Worm (Caenorhabditis elegans) whole organism, L1 larva: ENCODE measurements around the gene nas-29.

Experiments
- C04F5.9 ChIP-seq: sonication (generic microtip); optimal IDR thresholded peaks from 2 replicates; lab custom pipeline; 2016; ENCODE audit warnings: missing genetic modification characterization, missing compliant biosample characterization
- C16A3.4 ChIP-seq: fragments of 150-350 bp; optimal IDR thresholded peaks from 2 replicates; lab custom pipeline; 2014; ENCODE audit warnings: missing biosample characterization, missing genetic modification characterization
- C34B4.2 ChIP-seq: sonication (generic microtip); optimal IDR thresholded peaks from 2 replicates; lab custom pipeline; 2017; ENCODE audit warnings: mild to moderate bottlenecking, missing genetic modification characterization, missing compliant biosample characterization
- alr-1 ChIP-seq: fragments of 200-800 bp; sonication (Bioruptor generic); optimal IDR thresholded peaks from 2 replicates; lab custom pipeline; 2018; ENCODE audit warnings: borderline replicate concordance, mild to moderate bottlenecking, missing genetic modification characterization, missing compliant biosample characterization
- ama-1 ChIP-seq: fragments of 150-350 bp; optimal IDR thresholded peaks from 2 replicates; lab custom pipeline; 2014
- ceh-63 ChIP-seq: fragments of 200-800 bp; sonication (Bioruptor generic); optimal IDR thresholded peaks from 2 replicates; lab custom pipeline; 2018; ENCODE audit warnings: mild to moderate bottlenecking, missing genetic modification characterization, missing compliant biosample characterization
- ceh-8 ChIP-seq: fragments of 200-800 bp; sonication (Bioruptor generic); optimal IDR thresholded peaks from 2 replicates; lab custom pipeline; 2018; ENCODE audit warnings: mild to moderate bottlenecking, missing genetic modification characterization, moderate library complexity, missing compliant biosample characterization
- ceh-90 ChIP-seq: sonication (generic microtip); optimal IDR thresholded peaks from 2 replicates; lab custom pipeline; 2016; ENCODE audit warnings: missing genetic modification characterization, missing compliant biosample characterization
- egl-13 ChIP-seq: sonication (generic microtip); optimal IDR thresholded peaks from 2 replicates; lab custom pipeline; 2016; ENCODE audit warnings: missing genotype, missing genetic modification reagents, missing genetic modification characterization, missing compliant biosample characterization
- egl-27 ChIP-seq, 2 experiments: fragments of 150-350 bp in 1 of 2; sonication (generic microtip); optimal IDR thresholded peaks; 3 replicates each; lab custom pipeline; 2017 to 2018; ENCODE audit warnings: missing biosample characterization in 2 of 2, missing genetic modification characterization in 2 of 2, missing genetic modification reagents in 2 of 2
- elt-2 ChIP-seq: sonication (generic microtip); optimal IDR thresholded peaks from 2 replicates; lab custom pipeline; 2016; ENCODE audit warnings: missing genetic modification characterization, mild to moderate bottlenecking, inconsistent platforms, missing compliant biosample characterization, missing genetic modification reagents
- elt-3 ChIP-seq, 6 experiments: fragments of 150-350 bp in 1 of 6; sonication (generic microtip); optimal IDR thresholded peaks; 2 replicates each; lab custom pipeline; 2017 to 2018; ENCODE audit warnings: missing biosample characterization in 6 of 6, missing genetic modification characterization in 6 of 6, inconsistent platforms in 1 of 6
- fkh-10 ChIP-seq: sonication (generic microtip); optimal IDR thresholded peaks from 2 replicates; lab custom pipeline; 2017; ENCODE audit warnings: missing biosample characterization, missing genetic modification reagents, missing genetic modification characterization
- hlh-17 ChIP-seq: fragments of 200-800 bp; sonication (Bioruptor generic); optimal IDR thresholded peaks from 2 replicates; lab custom pipeline; 2018; ENCODE audit warnings: missing genetic modification characterization, mild to moderate bottlenecking, missing compliant biosample characterization, moderate library complexity, borderline replicate concordance
- hlh-4 ChIP-seq: sonication (generic microtip); optimal IDR thresholded peaks from 2 replicates; lab custom pipeline; 2016; ENCODE audit warnings: mild to moderate bottlenecking, missing genetic modification characterization, missing compliant biosample characterization
- hpl-2 ChIP-seq: fragments of 150-350 bp; optimal IDR thresholded peaks from 2 replicates; lab custom pipeline; 2014; ENCODE audit warnings: missing biosample characterization, missing genetic modification reagents, missing genetic modification characterization
- irx-1 ChIP-seq: sonication (generic microtip); optimal IDR thresholded peaks from 2 replicates; lab custom pipeline; 2016; ENCODE audit warnings: missing genetic modification characterization, missing compliant biosample characterization
- lin-14 ChIP-seq: fragments of 200-800 bp; sonication (Bioruptor generic); optimal IDR thresholded peaks from 2 replicates; lab custom pipeline; 2018; ENCODE audit warnings: mild to moderate bottlenecking, missing genetic modification characterization, moderate library complexity, missing compliant biosample characterization
- lsy-2 ChIP-seq, 2 experiments: fragments of 150-350 bp; optimal IDR thresholded peaks; 2 replicates each; lab custom pipeline; 2014; ENCODE audit warnings: missing biosample characterization in 2 of 2, missing genetic modification characterization in 2 of 2
- mdl-1 ChIP-seq, 2 experiments: fragments of 150-350 bp; optimal IDR thresholded peaks; 2 replicates each; lab custom pipeline; 2014 to 2017; ENCODE audit warnings: missing biosample characterization in 2 of 2, missing genetic modification characterization in 2 of 2, inconsistent platforms in 1 of 2
- mef-2 ChIP-seq: fragments of 150-350 bp; optimal IDR thresholded peaks from 2 replicates; lab custom pipeline; 2014; ENCODE audit warnings: missing biosample characterization, missing genetic modification characterization
- mep-1 ChIP-seq: fragments of 150-350 bp; optimal IDR thresholded peaks from 2 replicates; lab custom pipeline; 2014; ENCODE audit warnings: missing biosample characterization, missing genetic modification characterization
- nhr-11 ChIP-seq: fragments of 150-350 bp; optimal IDR thresholded peaks from 2 replicates; lab custom pipeline; 2014; ENCODE audit warnings: missing biosample characterization, missing genetic modification characterization
- nhr-28 ChIP-seq: fragments of 150-350 bp; optimal IDR thresholded peaks from 2 replicates; lab custom pipeline; 2014; ENCODE audit warnings: missing biosample characterization, missing genetic modification characterization
- nhr-71 ChIP-seq: sonication (generic microtip); optimal IDR thresholded peaks from 2 replicates; lab custom pipeline; 2016; ENCODE audit warnings: mild to moderate bottlenecking, missing genetic modification characterization, moderate library complexity, missing compliant biosample characterization
- nhr-85 ChIP-seq: sonication (generic microtip); peaks from one replicate; lab custom pipeline; 2016; ENCODE audit warnings: missing genetic modification characterization, inconsistent platforms, missing compliant biosample characterization
- pag-3 ChIP-seq: sonication (generic microtip); optimal IDR thresholded peaks from 2 replicates; lab custom pipeline; 2017; ENCODE audit warnings: missing genetic modification characterization, mild to moderate bottlenecking, missing compliant biosample characterization, antibody characterized with exemption, borderline replicate concordance; ENCODE audit not compliant: insufficient read depth
- tlp-1 ChIP-seq: fragments of 150-350 bp; optimal IDR thresholded peaks from 2 replicates; lab custom pipeline; 2014; ENCODE audit warnings: missing biosample characterization, missing genetic modification characterization
- unc-30 ChIP-seq: sonication (generic microtip); optimal IDR thresholded peaks from 2 replicates; lab custom pipeline; 2017; ENCODE audit warnings: missing biosample characterization, missing genetic modification characterization
- unc-86 ChIP-seq: sonication (generic microtip); optimal IDR thresholded peaks from 2 replicates; lab custom pipeline; 2016; ENCODE audit warnings: missing genetic modification characterization, missing compliant biosample characterization
- unc-98 ChIP-seq: fragments of 200-800 bp; sonication (Bioruptor generic); IDR thresholded peaks from 2 replicates; pipeline ENCODE4 v1.3.6; 2022; ENCODE audit warnings: missing genetic modification characterization, missing compliant biosample characterization
- zip-4 ChIP-seq: fragments of 200-800 bp; sonication (Bioruptor generic); optimal IDR thresholded peaks from 2 replicates; lab custom pipeline; 2018; ENCODE audit warnings: mild to moderate bottlenecking, missing genetic modification characterization, moderate library complexity, missing compliant biosample characterization
- ztf-11 ChIP-seq, 2 experiments: sonication (generic microtip); optimal IDR thresholded peaks; 2 replicates each; lab custom pipeline; 2016 to 2017; ENCODE audit warnings: missing genetic modification characterization in 2 of 2, missing biosample characterization in 1 of 2, missing compliant biosample characterization in 1 of 2

nas-29 gene

ce11 chrII:5187934-5188333 is 46.1 kb upstream of the nas-29 start:
- TF ChIP-seq egl-13 (tag; lab: Kevin White, UChicago) (no peak), ztf-11 (tag; optimal IDR thresholded peaks at IDR 0.05; lab: Kevin White, UChicago) (no peak), nhr-85 (tag; lab: Kevin White, UChicago) (no peak), ceh-63 (GFP tag; lab: Kevin White, UChicago) (no peak), zip-4 (GFP tag; lab: Kevin White, UChicago) (no peak), pag-3 (no peak), nhr-71 (no peak), hpl-2 (GFP tag; lab: Kevin White, UChicago) (no peak)

- no peak for TF ChIP-seq pag-3
- TF ChIP-seq elt-2 (tag; lab: Kevin White, UChicago), result no peak
- no peak for TF ChIP-seq irx-1 (tag; lab: Kevin White, UChicago)
- TF ChIP-seq mdl-1 (tag; optimal IDR thresholded peaks at IDR 0.05; lab: Kevin White, UChicago), result no peak
- TF ChIP-seq egl-27 (tag; optimal IDR thresholded peaks at IDR 0.05; lab: Kevin White, UChicago), result no peak
- TF ChIP-seq C04F5.9, result no peak
- TF ChIP-seq hpl-2 (GFP tag; lab: Kevin White, UChicago), result no peak
- TF ChIP-seq unc-86, result no peak
Measured at ce11 chrII:5187469-5187868, 45.6 kb upstream of the nas-29 start, which contains the start of gene crh-2. crh-2 (minus strand) TSS chrII:5187569.

ce11 chrII:5186870-5187269 is 45.0 kb upstream of the nas-29 start:
- TF ChIP-seq alr-1 (tag; lab: Kevin White, UChicago), result no peak
- TF ChIP-seq mep-1 (tag; lab: Kevin White, UChicago), result no peak
- TF ChIP-seq nhr-11, result no peak
- TF ChIP-seq elt-2 (tag; lab: Kevin White, UChicago), result peak; percentile 88
- TF ChIP-seq egl-13 (tag; lab: Kevin White, UChicago), result no peak
- TF ChIP-seq C16A3.4 (tag; lab: Kevin White, UChicago), result no peak
- no peak for TF ChIP-seq hlh-17 (GFP tag; lab: Kevin White, UChicago)
- TF ChIP-seq, all 84 proteins: peak for 1

DNA sequence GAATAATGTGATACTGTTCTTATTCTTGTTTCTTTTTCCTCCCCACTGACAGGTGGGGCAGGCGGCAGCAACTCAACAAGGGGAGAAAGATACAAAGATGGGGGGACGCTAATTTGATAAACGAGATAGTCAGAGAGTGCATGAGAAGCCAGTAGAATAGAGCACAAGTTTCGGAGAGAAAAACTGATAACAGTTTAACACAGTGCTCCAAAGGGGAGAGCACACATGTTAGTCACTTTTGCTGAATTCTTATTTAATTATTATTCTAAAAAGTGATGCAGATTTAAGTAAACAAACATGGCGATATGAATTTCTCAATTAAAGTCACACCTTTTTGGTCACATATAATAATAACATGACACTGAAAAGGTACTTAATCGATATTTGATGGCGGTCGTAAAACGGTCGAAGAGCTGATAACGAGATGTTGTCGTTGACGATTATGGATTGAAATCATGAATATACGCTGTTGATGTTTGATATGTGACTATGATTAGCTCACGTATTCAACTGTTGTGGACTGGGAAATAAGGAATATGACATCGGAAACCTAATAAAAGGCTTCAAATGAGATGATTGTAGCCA is 44.2 kb upstream of the nas-29 start:
- TF ChIP-seq egl-13 (tag; lab: Kevin White, UChicago) (no peak), nhr-28 (no peak), ama-1 (lab: Kevin White, UChicago) (no peak), unc-98 (GFP tag; lab: Robert Waterston, UW) (no peak), elt-3 (tag; optimal IDR thresholded peaks at IDR 0.05; lab: Kevin White, UChicago) (no peak), mef-2 (tag; lab: Kevin White, UChicago) (no peak), ceh-8 (GFP tag; lab: Kevin White, UChicago) (no peak), C34B4.2 (no peak), lin-14 (peak; percentile 23), elt-2 (tag; lab: Kevin White, UChicago) (peak; percentile 97), ceh-63 (GFP tag; lab: Kevin White, UChicago) (no peak), unc-30 (no peak), unc-86 (no peak), tlp-1 (tag; lab: Kevin White, UChicago) (peak; percentile 44), lsy-2 (tag; optimal IDR thresholded peaks at IDR 0.05; lab: Kevin White, UChicago) (no peak), nhr-71 (peak; percentile 36), ceh-90 (tag; lab: Kevin White, UChicago) (no peak)

DNA sequence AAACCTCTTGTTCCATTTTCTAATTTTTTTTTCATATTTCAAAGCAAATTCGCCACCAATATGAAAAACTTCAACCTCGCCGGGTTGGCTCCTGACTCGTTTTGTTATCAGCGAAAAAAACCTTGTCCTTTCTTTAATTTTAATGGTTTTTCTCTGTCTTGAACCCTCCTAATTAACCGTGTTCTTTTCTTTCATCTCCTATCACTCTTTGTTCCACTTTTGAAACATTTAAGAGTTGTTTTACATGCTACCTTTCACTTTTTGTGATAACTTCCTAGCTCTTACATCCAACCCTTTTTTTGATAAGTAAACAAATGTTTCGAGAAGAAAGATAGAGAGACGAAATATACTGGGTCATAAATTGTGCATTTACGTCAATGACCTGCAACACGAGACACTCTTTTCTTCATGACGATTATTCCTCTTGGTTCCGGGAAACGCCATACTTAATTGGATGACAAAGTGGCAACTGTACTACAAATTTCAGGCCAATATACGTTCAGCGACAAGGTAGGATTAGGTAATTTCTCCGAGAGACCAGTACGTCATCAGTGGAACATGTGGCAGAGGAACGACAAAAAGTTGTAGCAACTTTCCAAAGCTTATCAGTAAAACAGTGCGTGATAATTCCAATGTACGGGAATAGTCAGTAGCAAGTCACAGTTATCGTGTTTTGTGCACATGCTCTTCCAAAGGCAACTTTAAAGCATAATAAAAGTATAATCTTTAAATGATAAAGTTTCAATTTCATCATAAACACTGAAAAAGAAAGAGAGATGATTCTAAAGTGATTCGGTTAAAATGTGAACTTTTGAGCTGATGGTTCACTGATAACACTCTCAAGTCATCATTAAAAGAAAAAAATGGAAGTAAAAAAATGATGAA is 43.1 kb upstream of the nas-29 start:
- TF ChIP-seq hlh-4 (tag; lab: Kevin White, UChicago) (no peak), fkh-10 (GFP tag; lab: Kevin White, UChicago) (no peak), elt-2 (tag; lab: Kevin White, UChicago) (peak; percentile 98), nhr-71 (peak; percentile 43)
- TF ChIP-seq, all 84 proteins: peak for 2
